Fruit fly (Drosophila melanogaster): ENCODE measurements around the gene Non2.

Non2 gene

DNA sequence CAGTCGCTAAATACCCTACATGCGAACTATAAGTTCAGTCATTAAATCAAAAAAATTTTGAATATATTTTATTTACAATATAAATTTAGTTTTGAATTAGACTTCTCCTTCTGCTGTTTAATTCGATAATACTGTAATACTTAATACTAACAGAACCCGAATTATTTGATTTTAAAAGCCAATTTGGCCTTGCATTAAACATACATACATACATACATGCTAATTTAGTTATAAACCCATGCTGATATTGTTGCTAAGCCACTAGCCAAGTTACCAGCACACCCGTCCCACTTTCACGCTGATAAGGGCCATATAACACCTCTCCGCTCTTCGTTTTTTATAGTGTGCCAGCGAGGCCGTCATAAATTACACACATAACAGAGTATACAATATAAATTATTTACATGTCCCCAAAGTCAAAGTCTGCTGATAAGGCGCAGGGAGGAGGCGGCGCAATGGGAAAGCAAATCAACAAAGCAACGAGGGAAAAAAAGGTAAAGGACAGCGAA is 32.4 kb downstream of the Non2 start (continued):
- TF ChIP-seq dysf (GFP tag; IDR thresholded peaks at IDR 0.05) (peak; percentile 55; the same call in 1 of the 3 replicates), CG12155 (GFP tag; optimal IDR thresholded peaks at IDR 0.05) (no peak), CG11247 (GFP tag; IDR thresholded peaks at IDR 0.05) (no peak), vvl (GFP tag; IDR thresholded peaks at IDR 0.05) (0 out of 2 replicates have a peak, but pooled peaks have one; percentile 8), CG18599 (GFP tag; optimal IDR thresholded peaks at IDR 0.05) (peak; percentile 59), CG8944 (GFP tag; optimal IDR thresholded peaks at IDR 0.05) (no peak), MBD-R2 (GFP tag; IDR thresholded peaks at IDR 0.05) (no peak), sisA (GFP tag; IDR thresholded peaks at IDR 0.05) (no peak), Nf-YA (GFP tag; IDR thresholded peaks at IDR 0.05) (no peak; the same call in 1 of the 2 replicates), zen2 (GFP tag; IDR thresholded peaks at IDR 0.05; ENCODE audit: partially characterized antibody) (no peak), Tbp (GFP tag; optimal IDR thresholded peaks at IDR 0.05) (no peak), gce (GFP tag; IDR thresholded peaks at IDR 0.05) (peak; percentile 47; the same call in 1 of the 3 replicates), Abd-B (GFP tag; optimal IDR thresholded peaks at IDR 0.05) (no peak), CG12744 (GFP tag; optimal IDR thresholded peaks at IDR 0.05) (no peak), scrt (GFP tag; optimal IDR thresholded peaks at IDR 0.05) (peak; percentile 53), Dad (GFP tag; optimal IDR thresholded peaks at IDR 0.05) (no peak), row (GFP tag; IDR thresholded peaks at IDR 0.05) (peak; percentile 59), CG3838 (GFP tag; optimal IDR thresholded peaks at IDR 0.05) (no peak), bsh (GFP tag; optimal IDR thresholded peaks at IDR 0.05) (peak; percentile 10 to 55), Aef1 (GFP tag; IDR thresholded peaks at IDR 0.05) (no peak), abd-A (tag; optimal IDR thresholded peaks at IDR 0.05) (no peak), NK7.1 (GFP tag; optimal IDR thresholded peaks at IDR 0.05) (no peak), TFAM (GFP tag; optimal IDR thresholded peaks at IDR 0.05) (no peak), tgo (GFP tag; IDR thresholded peaks at IDR 0.05) (no peak), CG2678 (tag; optimal IDR thresholded peaks at IDR 0.05) (peak; percentile 80), gcm (GFP tag; optimal IDR thresholded peaks at IDR 0.05) (peak; percentile 57), CG10654 (GFP tag; optimal IDR thresholded peaks at IDR 0.05) (no peak), CG8478 (optimal IDR thresholded peaks at IDR 0.05) (no peak), slou (GFP tag; optimal IDR thresholded peaks at IDR 0.05) (no peak), Myb (GFP tag; optimal IDR thresholded peaks at IDR 0.05) (no peak), Xrp1 (GFP tag; IDR thresholded peaks at IDR 0.05) (no peak), sc (optimal IDR thresholded peaks at IDR 0.05) (no peak), sc (GFP tag; optimal IDR thresholded peaks at IDR 0.05) (no peak), CG4404 (GFP tag; IDR thresholded peaks at IDR 0.05) (no peak), CG14710 (tag; optimal IDR thresholded peaks at IDR 0.05) (peak; percentile 11), CG2120 (GFP tag; optimal IDR thresholded peaks at IDR 0.05) (no peak), fu2 (GFP tag; optimal IDR thresholded peaks at IDR 0.05) (no peak), CG4730 (GFP tag; IDR thresholded peaks at IDR 0.05) (no peak), Hand (GFP tag; optimal IDR thresholded peaks at IDR 0.05) (no peak), Usf (GFP tag; optimal IDR thresholded peaks at IDR 0.05) (no peak), CG18262 (tag; optimal IDR thresholded peaks at IDR 0.05) (peak; percentile 68), CG4617 (GFP tag; optimal IDR thresholded peaks at IDR 0.05; ENCODE audit: borderline replicate concordance) (no peak), hb (GFP tag; IDR thresholded peaks at IDR 0.05; ENCODE audit: partially characterized antibody) (no peak), CG4360 (GFP tag; IDR thresholded peaks at IDR 0.05) (no peak), NFAT (GFP tag; IDR thresholded peaks at IDR 0.05) (no peak), cwo (GFP tag; optimal IDR thresholded peaks at IDR 0.05) (peak; percentile 63), Fer3 (tag; optimal IDR thresholded peaks at IDR 0.05) (peak; percentile 49), CG6175 (GFP tag; IDR thresholded peaks at IDR 0.05) (no peak), inv (GFP tag; IDR thresholded peaks at IDR 0.05; ENCODE audit: partially characterized antibody) (no peak), BtbVII (GFP tag; optimal IDR thresholded peaks at IDR 0.05) (peak; percentile 54), HmgD (GFP tag; optimal IDR thresholded peaks at IDR 0.05) (no peak), CG18011 (GFP tag; optimal IDR thresholded peaks at IDR 0.05) (no peak)

Measured in whole organism, embryonic.